Fruit fly (Drosophila melanogaster) whole organism: ENCODE data around the gene CG2150.

Experiments used
- CG8478 ChIP-seq: fragments of >200 bp; optimal IDR thresholded peaks from 2 replicates; lab custom pipeline; 2018; ENCODE audit warnings: inconsistent platforms
- psq ChIP-seq: fragments of >200 bp; optimal IDR thresholded peaks from 2 replicates; lab custom pipeline; 2017
- usp ChIP-seq: fragments of >200 bp; optimal IDR thresholded peaks from 2 replicates; lab custom pipeline; 2017; ENCODE audit warnings: missing biosample characterization, missing genetic modification characterization, mixed read lengths

- TF ChIP-seq psq (lab: Kevin White, UChicago) (no peak), usp (GFP tag; lab: Kevin White, UChicago) (no peak), CG8478 (no peak)
Observed at dm6 chr3R:31771790-31772576, 7.4 kb upstream of the CG2150 start, which contains the start of the genes betaGlu and sip3.
